Fruit fly (Drosophila melanogaster) whole organism: ENCODE data around the gene Msh6.

Experiments
- CG8478 ChIP-seq: fragments of >200 bp; optimal IDR thresholded peaks from 2 replicates; lab custom pipeline; 2018; ENCODE audit warnings: inconsistent platforms
- Dll ChIP-seq: fragments of >200 bp; optimal IDR thresholded peaks from 2 replicates; lab custom pipeline; 2017
- EcR ChIP-seq, 2 experiments: fragments of >200 bp; optimal IDR thresholded peaks; 2 replicates each; lab custom pipeline; 2017; ENCODE audit warnings: missing biosample characterization in 2 of 2, missing genetic modification characterization in 2 of 2, missing genetic modification reagents in 2 of 2
- pan ChIP-seq: fragments of >200 bp; optimal IDR thresholded peaks from 2 replicates; lab custom pipeline; 2017
- psq ChIP-seq: fragments of >200 bp; optimal IDR thresholded peaks from 2 replicates; lab custom pipeline; 2017
- usp ChIP-seq: fragments of >200 bp; optimal IDR thresholded peaks from 2 replicates; lab custom pipeline; 2017; ENCODE audit warnings: missing biosample characterization, missing genetic modification characterization, mixed read lengths

Gene Msh6

DNA sequence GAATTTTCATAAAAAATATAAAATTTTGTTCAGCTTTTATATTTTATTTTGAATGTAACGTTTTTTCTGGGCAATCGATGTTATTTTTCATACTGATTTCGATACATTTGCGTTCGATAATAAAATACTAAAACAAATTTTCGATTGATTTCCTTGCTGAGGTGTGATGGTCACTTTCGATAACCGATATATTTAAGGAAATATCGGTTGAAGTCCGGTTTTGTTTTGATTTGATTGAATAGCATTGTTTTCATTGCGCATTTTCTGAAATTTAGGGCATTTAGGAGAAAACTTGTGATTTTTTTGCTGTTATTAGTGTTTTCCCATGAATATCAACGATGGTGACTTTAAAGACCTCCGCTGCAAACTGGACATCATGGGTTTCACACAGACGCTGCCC is 41.8 kb downstream of the Msh6 start, which contains the start of gene Cep135:
Gene Cep135, plus strand, starts transcription at position 202 of the 400 bp plus-strand sequence.
- no peak for TF ChIP-seq CG8478 (lab: Kevin White, UChicago)
- no peak for TF ChIP-seq usp (GFP tag; lab: Kevin White, UChicago)
- no peak for TF ChIP-seq Dll (lab: Kevin White, UChicago)
- no peak for TF ChIP-seq psq (lab: Kevin White, UChicago)
- TF ChIP-seq pan = no peak
- TF ChIP-seq EcR (GFP tag; optimal IDR thresholded peaks at IDR 0.05; lab: Kevin White, UChicago) = no peak

DNA sequence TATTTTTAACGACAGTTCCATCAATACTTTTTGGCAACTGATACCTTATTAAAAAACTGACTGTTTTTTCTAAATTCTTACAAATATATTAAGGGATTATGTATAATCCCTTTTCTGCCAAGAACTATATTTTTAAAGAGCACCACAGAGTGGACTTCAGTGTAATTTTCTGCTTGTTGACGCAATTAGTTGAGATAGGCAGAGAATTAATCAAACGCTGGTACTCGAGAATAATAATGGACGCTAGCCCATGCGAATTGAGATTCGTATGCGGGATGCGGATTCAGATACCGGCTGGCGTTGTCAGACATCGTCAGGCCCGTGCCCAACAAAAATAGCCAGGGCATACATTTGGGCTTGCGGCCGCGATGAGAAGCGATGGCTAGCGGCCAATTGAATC is 45.1 kb downstream of the Msh6 start, which contains the start of gene CG13458:
Gene CG13458, plus strand, starts transcription at position 301 of the 400 bp plus-strand sequence.
- TF ChIP-seq usp (GFP tag; lab: Kevin White, UChicago) (no peak), EcR (GFP tag; optimal IDR thresholded peaks at IDR 0.05; lab: Kevin White, UChicago) (no peak), Dll (lab: Kevin White, UChicago) (no peak), CG8478 (lab: Kevin White, UChicago) (no peak), psq (lab: Kevin White, UChicago) (no peak), pan (no peak)

DNA sequence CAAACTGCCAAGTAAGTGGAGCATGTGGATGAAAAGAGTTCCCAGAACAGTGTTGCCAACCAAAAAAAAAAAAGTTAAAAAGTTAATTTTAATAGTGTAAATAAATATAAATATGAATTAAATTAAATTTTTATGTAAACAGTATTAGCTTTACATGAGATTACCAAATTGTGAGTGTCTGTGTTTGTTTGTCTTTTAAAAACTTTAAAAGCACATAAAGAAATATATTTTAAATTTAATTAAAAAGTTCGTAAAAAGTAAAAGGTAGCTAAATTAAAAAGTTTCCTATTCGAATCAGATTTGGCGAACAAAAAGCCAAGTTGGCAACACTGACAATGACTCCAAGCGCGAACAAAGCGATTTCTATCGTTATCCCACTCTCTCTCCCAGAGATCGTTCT is 49.4 kb downstream of the Msh6 start:
- TF ChIP-seq CG8478 (lab: Kevin White, UChicago) (no peak), psq (lab: Kevin White, UChicago) (no peak), Dll (lab: Kevin White, UChicago) (no peak), pan (no peak), EcR (GFP tag; optimal IDR thresholded peaks at IDR 0.05; lab: Kevin White, UChicago) (no peak), usp (GFP tag; lab: Kevin White, UChicago) (no peak)

DNA sequence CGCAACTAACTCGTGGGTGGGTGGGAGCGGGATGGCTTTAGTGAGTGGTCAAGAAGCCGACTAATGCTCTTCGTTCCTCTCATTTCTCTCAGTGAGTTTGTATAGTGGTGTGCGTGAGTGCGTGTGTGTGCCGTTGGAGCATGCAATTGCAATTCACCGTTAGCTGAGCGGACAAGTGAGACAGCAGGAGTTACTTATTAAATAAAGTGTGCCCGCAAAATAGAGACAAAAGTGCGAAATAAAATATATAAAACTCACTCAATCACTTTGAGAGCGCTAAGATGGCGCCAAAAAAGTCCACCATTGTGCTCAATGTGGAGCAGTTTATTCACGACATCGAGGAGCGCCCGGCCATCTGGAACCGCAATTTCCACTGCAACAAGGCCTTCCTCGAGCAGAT is 49.8 kb downstream of the Msh6 start:
- TF ChIP-seq usp (GFP tag; lab: Kevin White, UChicago) (no peak), Dll (lab: Kevin White, UChicago) (no peak), CG8478 (lab: Kevin White, UChicago) (no peak), EcR (GFP tag; optimal IDR thresholded peaks at IDR 0.05; lab: Kevin White, UChicago) (no peak), psq (lab: Kevin White, UChicago) (no peak), pan (no peak)

DNA sequence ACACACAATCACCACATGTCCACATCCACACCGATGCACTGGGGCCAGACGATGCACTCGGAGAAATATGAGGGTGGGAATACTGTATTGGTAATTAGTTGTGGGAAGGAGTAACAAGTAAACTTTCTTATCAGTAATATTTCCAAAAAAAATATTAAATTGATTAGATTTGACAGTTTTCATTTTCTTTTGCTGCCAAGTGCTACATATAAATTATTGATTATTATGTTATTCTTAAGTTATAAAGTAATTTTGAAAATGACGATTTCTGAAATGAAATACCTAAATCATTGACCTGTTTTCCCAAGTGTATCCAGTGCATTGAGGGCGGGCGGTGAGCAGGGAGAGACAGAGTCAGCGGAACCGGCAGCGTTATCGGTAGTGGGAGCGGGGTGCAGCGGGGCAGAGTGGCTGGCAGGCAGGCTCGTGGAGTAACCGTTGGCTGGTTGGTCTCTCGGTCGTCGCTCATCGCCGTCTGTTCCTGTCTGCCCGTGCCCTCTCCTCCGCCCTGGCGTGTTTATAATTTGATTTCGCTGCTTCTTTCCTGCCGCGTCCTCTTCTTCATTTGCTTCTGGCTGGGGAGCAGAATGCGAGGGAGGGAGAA is 50.5 kb downstream of the Msh6 start:
- peak; percentile 53 for TF ChIP-seq pan
- TF ChIP-seq EcR (GFP tag; optimal IDR thresholded peaks at IDR 0.05; lab: Kevin White, UChicago) = no peak

DNA sequence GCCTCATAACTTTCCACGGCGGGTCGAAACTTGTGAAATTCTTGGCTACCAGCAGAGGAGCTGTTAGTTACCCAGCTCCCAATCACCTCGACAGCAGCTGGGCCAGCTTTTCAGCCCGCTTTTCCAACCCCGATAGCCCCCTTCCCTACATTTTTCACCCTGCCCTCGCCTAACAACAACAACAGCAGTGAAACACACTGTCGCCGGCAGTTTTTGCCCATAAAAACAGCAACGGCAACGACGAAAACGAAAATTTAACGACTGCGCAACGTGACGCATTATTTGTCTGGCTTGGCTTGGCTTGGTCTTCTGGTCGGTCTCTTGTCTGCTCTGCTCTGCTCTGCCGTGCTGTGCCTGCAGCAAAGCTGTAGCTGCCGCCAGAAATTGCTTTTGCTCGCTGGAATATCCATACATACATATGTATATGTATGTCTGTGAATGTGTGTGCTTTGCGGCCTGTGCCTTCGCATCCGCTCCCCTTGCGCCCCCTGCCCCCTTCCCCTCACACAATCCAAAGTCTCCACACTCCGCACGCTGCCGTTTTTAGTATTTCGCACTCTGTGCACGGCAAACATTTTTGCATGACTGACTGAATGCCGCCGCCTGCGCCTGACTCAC is 51.1 kb downstream of the Msh6 start:
- TF ChIP-seq usp (GFP tag; lab: Kevin White, UChicago) (no peak), Dll (lab: Kevin White, UChicago) (peak; percentile 52), EcR (GFP tag; optimal IDR thresholded peaks at IDR 0.05; lab: Kevin White, UChicago) (peak in 1 of 2 experiments; percentile 39)

DNA sequence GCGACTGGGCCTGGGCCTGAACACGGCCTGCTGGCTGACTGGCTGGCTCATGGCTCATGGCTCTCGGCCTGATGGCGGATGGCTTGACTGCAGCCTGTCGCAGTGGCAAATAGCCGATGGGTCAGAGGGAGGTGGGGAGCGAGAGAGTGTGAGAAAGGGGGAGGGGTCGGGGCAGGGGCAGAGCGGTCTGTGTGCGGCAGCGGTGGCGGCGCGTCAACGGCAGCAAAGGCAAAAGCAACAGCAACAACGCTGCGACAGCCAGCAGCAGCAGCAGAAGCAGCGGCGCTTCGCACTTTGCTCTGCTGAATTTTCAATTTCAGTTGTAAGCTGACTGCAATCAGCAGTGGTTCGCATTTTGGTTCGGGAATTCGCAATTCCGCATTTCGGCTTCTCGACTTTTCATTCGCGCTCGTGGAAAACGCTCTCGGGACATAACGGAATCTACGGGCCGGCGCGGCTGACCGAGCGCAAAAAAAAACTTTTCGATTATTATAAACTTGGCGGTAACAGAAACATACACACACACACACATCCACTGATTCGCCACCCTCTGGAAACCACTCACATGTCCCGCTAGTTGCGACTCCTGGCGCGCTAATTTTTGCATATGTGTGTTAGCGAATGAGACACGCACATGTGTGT is 52.7 kb downstream of the Msh6 start, which contains the start of gene CG45071:
Gene CG45071, plus strand, starts transcription at position 317 of the 642 bp plus-strand sequence.
- peak; percentile 48 for TF ChIP-seq Dll (lab: Kevin White, UChicago)
- TF ChIP-seq psq (lab: Kevin White, UChicago) = no peak
- no peak for TF ChIP-seq pan
- no peak for TF ChIP-seq CG8478 (lab: Kevin White, UChicago)

DNA sequence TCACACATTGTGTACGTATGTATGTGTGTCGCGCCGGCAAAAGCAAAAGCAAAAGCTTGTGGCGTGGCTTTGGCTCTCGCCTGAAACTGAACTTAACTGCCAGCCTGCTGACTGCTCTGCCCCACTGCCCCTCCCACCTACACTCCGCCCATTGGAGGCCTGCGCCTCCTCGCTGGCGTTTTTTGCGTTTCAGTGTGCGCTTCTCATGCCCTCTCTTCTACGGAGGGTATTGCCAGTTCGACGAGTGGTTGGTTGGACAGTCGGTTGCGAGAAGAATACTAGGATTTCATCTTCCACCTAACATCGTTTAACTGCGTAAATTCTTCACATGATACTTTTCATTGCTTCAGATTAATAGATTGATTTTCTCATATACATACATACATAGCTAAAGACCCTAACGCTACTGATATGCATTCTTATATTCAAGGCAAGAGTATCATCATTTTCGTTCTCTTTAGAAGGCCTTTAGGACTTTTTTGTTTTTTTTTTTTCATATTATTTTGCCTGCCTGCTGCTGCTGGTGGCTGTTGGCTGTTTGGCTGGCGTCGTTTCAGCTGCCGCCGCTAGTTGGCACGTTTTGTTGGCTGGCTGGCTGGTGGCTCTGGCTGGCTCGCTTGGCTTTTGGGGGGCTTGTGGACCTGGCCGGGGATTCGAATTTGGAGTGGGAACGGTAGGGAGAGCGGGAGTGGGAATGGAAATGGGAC is 53.4 kb downstream of the Msh6 start:
- TF ChIP-seq CG8478 (lab: Kevin White, UChicago) (no peak), pan (no peak), EcR (GFP tag; optimal IDR thresholded peaks at IDR 0.05; lab: Kevin White, UChicago) (no peak), usp (GFP tag; lab: Kevin White, UChicago) (no peak), Dll (lab: Kevin White, UChicago) (no peak), psq (lab: Kevin White, UChicago) (no peak)
